Worm (Caenorhabditis elegans) whole organism, late embryonic: Measurements from ENCODE around the gene npr-29.

Source experiments
- ceh-22 ChIP-seq: sonication (generic microtip); optimal IDR thresholded peaks from 2 replicates; lab custom pipeline; 2017; ENCODE audit warnings: missing biosample characterization, missing genetic modification characterization
- dmd-4 ChIP-seq: sonication (generic microtip); optimal IDR thresholded peaks from 2 replicates; lab custom pipeline; 2016; ENCODE audit warnings: borderline replicate concordance, missing genetic modification characterization, missing compliant biosample characterization
- dve-1 ChIP-seq: sonication (generic microtip); optimal IDR thresholded peaks from 2 replicates; lab custom pipeline; 2017; ENCODE audit warnings: antibody characterized with exemption, mild to moderate bottlenecking, missing genetic modification characterization, missing compliant biosample characterization
- mec-3 ChIP-seq: sonication (generic microtip); optimal IDR thresholded peaks from 2 replicates; lab custom pipeline; 2016; ENCODE audit warnings: borderline replicate concordance, missing genetic modification characterization, missing compliant biosample characterization
- pax-1 ChIP-seq: fragments of 150-350 bp; optimal IDR thresholded peaks from 2 replicates; lab custom pipeline; 2014; ENCODE audit warnings: missing biosample characterization, missing genetic modification characterization
- unc-42 ChIP-seq: sonication (generic microtip); optimal IDR thresholded peaks from 2 replicates; lab custom pipeline; 2016; ENCODE audit warnings: missing genotype, missing genetic modification characterization, missing compliant biosample characterization

DNA sequence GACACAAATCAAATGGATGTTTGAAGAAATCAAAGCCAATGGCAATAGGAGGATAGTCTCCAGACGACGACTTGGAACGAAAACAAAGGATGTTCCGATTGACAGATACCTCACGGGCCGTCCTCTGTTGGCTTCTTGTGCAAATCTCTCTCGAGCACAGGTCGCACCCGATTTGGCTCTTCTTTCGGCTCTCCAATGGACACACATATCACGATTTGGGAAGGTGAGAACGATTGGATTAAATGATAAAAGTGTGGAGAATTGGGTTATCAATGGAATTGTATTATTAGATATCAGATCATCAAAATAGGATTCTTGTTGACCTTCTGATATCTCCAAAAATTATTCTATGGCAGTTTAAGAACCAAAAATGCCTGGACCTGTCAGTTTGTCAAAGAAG is 9.1 kb downstream of the npr-29 start, which contains the start of gene ZC84.1:
- TF ChIP-seq dve-1 (tag; lab: Kevin White, UChicago) (no peak), pax-1 (no peak), mec-3 (tag; lab: Kevin White, UChicago) (no peak), ceh-22 (no peak), dmd-4 (tag; lab: Kevin White, UChicago) (no peak), unc-42 (tag; lab: Kevin White, UChicago) (no peak)
